Worm (Caenorhabditis elegans) whole organism, late embryonic: ENCODE measurements around the gene M18.6.

Experiments
- F13H6.1 ChIP-seq: sonication (generic microtip); optimal IDR thresholded peaks from 2 replicates; lab custom pipeline; 2016; ENCODE audit warnings: missing genetic modification characterization, missing compliant biosample characterization
- K09A11.1 ChIP-seq: sonication (generic microtip); optimal IDR thresholded peaks from 2 replicates; lab custom pipeline; 2017; ENCODE audit warnings: antibody characterized with exemption, mild to moderate bottlenecking, missing genetic modification characterization, missing compliant biosample characterization; ENCODE audit not compliant: insufficient read depth
- T23F11.4 ChIP-seq: fragments of 200-800 bp; sonication (Bioruptor generic); optimal IDR thresholded peaks from 2 replicates; lab custom pipeline; 2018; ENCODE audit warnings: mild to moderate bottlenecking, missing genetic modification characterization, missing compliant biosample characterization
- ahr-1 ChIP-seq: sonication (generic microtip); optimal IDR thresholded peaks from 2 replicates; lab custom pipeline; 2016; ENCODE audit warnings: missing genetic modification characterization, missing compliant biosample characterization
- ama-1 ChIP-seq: fragments of 150-350 bp; optimal IDR thresholded peaks from 2 replicates; lab custom pipeline; 2014
- ceh-14 ChIP-seq: sonication (generic microtip); optimal IDR thresholded peaks from 2 replicates; lab custom pipeline; 2016; ENCODE audit warnings: missing genotype, missing genetic modification characterization, missing compliant biosample characterization
- ceh-22 ChIP-seq: sonication (generic microtip); optimal IDR thresholded peaks from 2 replicates; lab custom pipeline; 2017; ENCODE audit warnings: missing biosample characterization, missing genetic modification characterization
- ceh-31 ChIP-seq: sonication (generic microtip); optimal IDR thresholded peaks from 2 replicates; lab custom pipeline; 2016; ENCODE audit warnings: missing genetic modification characterization, missing compliant biosample characterization
- ceh-34 ChIP-seq: sonication (generic microtip); optimal IDR thresholded peaks from 2 replicates; lab custom pipeline; 2016; ENCODE audit warnings: mild to moderate bottlenecking, missing genetic modification characterization, missing compliant biosample characterization
- ceh-48 ChIP-seq: sonication (generic microtip); optimal IDR thresholded peaks from 2 replicates; lab custom pipeline; 2016; ENCODE audit warnings: missing genetic modification characterization, inconsistent platforms, missing compliant biosample characterization
- ceh-6 ChIP-seq: fragments of 200-800 bp; sonication (Bioruptor generic); optimal IDR thresholded peaks from 2 replicates; lab custom pipeline; 2018; ENCODE audit warnings: mild to moderate bottlenecking, missing genetic modification characterization, missing compliant biosample characterization
- elt-2 ChIP-seq: sonication (generic microtip); optimal IDR thresholded peaks from 2 replicates; lab custom pipeline; 2016; ENCODE audit warnings: missing genetic modification reagents, missing genetic modification characterization, missing compliant biosample characterization
- fax-1 ChIP-seq: sonication (generic microtip); optimal IDR thresholded peaks from 2 replicates; lab custom pipeline; 2016; ENCODE audit warnings: missing genotype, missing genetic modification characterization, missing compliant biosample characterization
- hlh-15 ChIP-seq: sonication (generic microtip); optimal IDR thresholded peaks from 2 replicates; lab custom pipeline; 2016; ENCODE audit warnings: missing genetic modification characterization, missing compliant biosample characterization
- hlh-30 ChIP-seq: sonication (generic microtip); optimal IDR thresholded peaks from 2 replicates; lab custom pipeline; 2017; ENCODE audit warnings: antibody characterized with exemption, missing genetic modification characterization, missing compliant biosample characterization; ENCODE audit not compliant: insufficient read depth
- hlh-6 ChIP-seq: sonication (generic microtip); optimal IDR thresholded peaks from 2 replicates; lab custom pipeline; 2016; ENCODE audit warnings: missing genotype, missing genetic modification characterization, missing compliant biosample characterization
- hlh-8 ChIP-seq: sonication (generic microtip); optimal IDR thresholded peaks from 2 replicates; lab custom pipeline; 2016; ENCODE audit warnings: missing genotype, missing genetic modification characterization, missing compliant biosample characterization
- lim-6 ChIP-seq: sonication (generic microtip); optimal IDR thresholded peaks from 2 replicates; lab custom pipeline; 2016; ENCODE audit warnings: missing genetic modification characterization, missing compliant biosample characterization
- mec-3 ChIP-seq: sonication (generic microtip); optimal IDR thresholded peaks from 2 replicates; lab custom pipeline; 2016; ENCODE audit warnings: borderline replicate concordance, missing genetic modification characterization, missing compliant biosample characterization
- nfya-1 ChIP-seq: sonication (generic microtip); optimal IDR thresholded peaks from 2 replicates; lab custom pipeline; 2017; ENCODE audit warnings: missing genetic modification characterization, mild to moderate bottlenecking, missing compliant biosample characterization, antibody characterized with exemption, moderate library complexity
- npax-4 ChIP-seq: sonication (generic microtip); optimal IDR thresholded peaks from 2 replicates; lab custom pipeline; 2016; ENCODE audit warnings: missing genetic modification characterization, missing compliant biosample characterization
- odd-2 ChIP-seq: sonication (generic microtip); optimal IDR thresholded peaks from 2 replicates; lab custom pipeline; 2017; ENCODE audit warnings: antibody characterized with exemption, mild to moderate bottlenecking, missing genetic modification characterization, missing compliant biosample characterization
- pag-3 ChIP-seq: sonication (generic microtip); optimal IDR thresholded peaks from 2 replicates; lab custom pipeline; 2016; ENCODE audit warnings: missing compliant biosample characterization, missing genetic modification characterization, borderline replicate concordance
- pat-9 ChIP-seq: fragments of 200-800 bp; sonication (Bioruptor generic); optimal IDR thresholded peaks from 2 replicates; lab custom pipeline; 2018; ENCODE audit warnings: mild to moderate bottlenecking, missing genetic modification characterization, moderate library complexity, missing compliant biosample characterization
- pha-4 ChIP-seq: fragments of 150-350 bp; optimal IDR thresholded peaks from 2 replicates; lab custom pipeline; 2018; ENCODE audit warnings: missing biosample characterization, missing genetic modification reagents, missing genetic modification characterization
- pros-1 ChIP-seq: fragments of 150-350 bp; optimal IDR thresholded peaks from 2 replicates; lab custom pipeline; 2014; ENCODE audit warnings: missing biosample characterization, missing genetic modification reagents, missing genetic modification characterization
- ref-2 ChIP-seq: sonication (generic microtip); optimal IDR thresholded peaks from 2 replicates; lab custom pipeline; 2016; ENCODE audit warnings: missing genetic modification characterization, missing compliant biosample characterization
- rnt-1 ChIP-seq: sonication (generic microtip); optimal IDR thresholded peaks from 2 replicates; lab custom pipeline; 2016; ENCODE audit warnings: missing genetic modification characterization, missing compliant biosample characterization
- sdc-2 ChIP-seq: sonication (generic microtip); optimal IDR thresholded peaks from 2 replicates; lab custom pipeline; 2016; ENCODE audit warnings: missing genotype, missing genetic modification characterization, missing compliant biosample characterization
- sox-4 ChIP-seq: sonication (generic microtip); optimal IDR thresholded peaks from 2 replicates; lab custom pipeline; 2017; ENCODE audit warnings: mild to moderate bottlenecking, missing genetic modification characterization, inconsistent platforms, missing compliant biosample characterization
- tbx-2 ChIP-seq: sonication (generic microtip); optimal IDR thresholded peaks from 2 replicates; lab custom pipeline; 2016; ENCODE audit warnings: missing genetic modification characterization, missing compliant biosample characterization
- tbx-7 ChIP-seq: sonication (generic microtip); optimal IDR thresholded peaks from 2 replicates; lab custom pipeline; 2016; ENCODE audit warnings: missing genotype, missing genetic modification characterization, missing compliant biosample characterization
- unc-3 ChIP-seq, 2 experiments: fragments of 200-800 bp in 1 of 2; sonication (Bioruptor generic) in 1 of 2; sonication (generic microtip) in 1 of 2; conservative IDR thresholded peaks in 1 of 2; optimal IDR thresholded peaks in 1 of 2; 2 replicates each; pipeline versions ENCODE4 v1.3.6 to Lab custom; 2016 to 2022; ENCODE audit warnings: missing compliant biosample characterization in 2 of 2, missing genetic modification characterization in 2 of 2, missing genetic modification reagents in 1 of 2
- unc-42 ChIP-seq: sonication (generic microtip); optimal IDR thresholded peaks from 2 replicates; lab custom pipeline; 2016; ENCODE audit warnings: missing genotype, missing genetic modification characterization, missing compliant biosample characterization
- unc-86 ChIP-seq: sonication (generic microtip); optimal IDR thresholded peaks from 2 replicates; lab custom pipeline; 2016; ENCODE audit warnings: missing genetic modification characterization, missing compliant biosample characterization
- zip-5 ChIP-seq: sonication (generic microtip); optimal IDR thresholded peaks from 2 replicates; lab custom pipeline; 2016; ENCODE audit warnings: missing genetic modification characterization, missing compliant biosample characterization

Gene M18.6

ce11 chrIV:12121076-12121475 lies at the start of gene M18.6, which contains the start of gene ddb-1:
M18.6 (plus strand) TSS chrIV:12121310.
ddb-1 (minus strand) TSS chrIV:12121165.
- TF ChIP-seq unc-3 (GFP tag; conservative IDR thresholded peaks at IDR 0.05; lab: Robert Waterston, UW) (no peak), unc-3 (tag; optimal IDR thresholded peaks at IDR 0.05; lab: Kevin White, UChicago) (no peak), nfya-1 (tag; lab: Kevin White, UChicago) (peak; percentile 26), npax-4 (tag; lab: Kevin White, UChicago) (no peak)

ce11 chrIV:12075497-12075896 lies 45.6 kb upstream of the M18.6 start, which contains the start of gene K08E4.7:
K08E4.7 (plus strand) TSS chrIV:12075797.
- TF ChIP-seq hlh-15 = no peak
- TF ChIP-seq T23F11.4 = no peak
- TF ChIP-seq ceh-34 (tag; lab: Kevin White, UChicago) = no peak
- no peak for TF ChIP-seq ceh-14 (tag; lab: Kevin White, UChicago)
- no peak for TF ChIP-seq ama-1 (lab: Kevin White, UChicago)
- no peak for TF ChIP-seq elt-2
- no peak for TF ChIP-seq hlh-6 (tag; lab: Kevin White, UChicago)
- no peak for TF ChIP-seq tbx-2
- TF ChIP-seq hlh-8 = no peak
- no peak for TF ChIP-seq pha-4
- TF ChIP-seq sdc-2 = no peak
- no peak for TF ChIP-seq lim-6 (tag; lab: Kevin White, UChicago)

- TF ChIP-seq sdc-2 (no peak), K09A11.1 (no peak), tbx-7 (tag; lab: Kevin White, UChicago) (no peak), ref-2 (tag; lab: Kevin White, UChicago) (no peak), ceh-6 (GFP tag; lab: Kevin White, UChicago) (no peak), fax-1 (tag; lab: Kevin White, UChicago) (no peak), pha-4 (no peak), pros-1 (no peak), F13H6.1 (tag; lab: Kevin White, UChicago) (no peak), hlh-30 (no peak), pat-9 (tag; lab: Kevin White, UChicago) (no peak)
Measured at ce11 chrIV:12078112-12078812, 42.8 kb upstream of the M18.6 start, which contains the start of gene tmed-1. tmed-1 (minus strand) TSS chrIV:12078162.

ce11 chrIV:12078907-12079523 lies 42.1 kb upstream of the M18.6 start, which contains the start of gene lex-1:
lex-1 (plus strand) TSS chrIV:12079473.
- no peak for TF ChIP-seq rnt-1 (tag; lab: Kevin White, UChicago)
- no peak for TF ChIP-seq zip-5
- no peak for TF ChIP-seq odd-2 (tag; lab: Kevin White, UChicago)
- TF ChIP-seq ceh-22 (tag; lab: Kevin White, UChicago) = no peak
- TF ChIP-seq hlh-30 = peak; percentile 75
- TF ChIP-seq pat-9 (tag; lab: Kevin White, UChicago) = no peak
- TF ChIP-seq sox-4 (tag; lab: Kevin White, UChicago) = no peak
- peak; percentile 38 for TF ChIP-seq nfya-1 (tag; lab: Kevin White, UChicago)
- TF ChIP-seq pag-3 (tag; lab: Kevin White, UChicago) = no peak
- TF ChIP-seq elt-2 = no peak
- no peak for TF ChIP-seq ahr-1 (tag; lab: Kevin White, UChicago)
- no peak for TF ChIP-seq tbx-7 (tag; lab: Kevin White, UChicago)
- TF ChIP-seq ceh-31 = peak; percentile 26
- no peak for TF ChIP-seq unc-86 (tag; lab: Kevin White, UChicago)
- no peak for TF ChIP-seq mec-3
- peak; percentile 27 for TF ChIP-seq unc-42
- TF ChIP-seq ceh-48 (tag; lab: Kevin White, UChicago) = no peak
